Worm (Caenorhabditis elegans) whole organism, L2 larva: ENCODE data around the gene famk-1.

Experiments
- egl-27 ChIP-seq: sonication (generic microtip); optimal IDR thresholded peaks from 3 replicates; lab custom pipeline; 2017; ENCODE audit warnings: missing biosample characterization, missing genetic modification reagents, missing genetic modification characterization
- ztf-11 ChIP-seq: sonication (generic microtip); optimal IDR thresholded peaks from 2 replicates; lab custom pipeline; 2017; ENCODE audit warnings: missing biosample characterization, missing genetic modification characterization

ce11 chrX:15199052-15199451, 14.0 kb downstream of the famk-1 start, which contains the start of gene snt-7:
- TF ChIP-seq egl-27 (tag; lab: Kevin White, UChicago) (no peak), ztf-11 (tag; lab: Kevin White, UChicago) (no peak)
